Fruit fly (Drosophila melanogaster): ENCODE results near the gene RpL17.
A peak's percentile ranks its signal among the peaks of the same experiment; 100 is the strongest.

RpL17 gene

dm6 chrX:6708580-6709199 is 35.3 kb downstream of the RpL17 start (continued):
- no peak for TF ChIP-seq CG12155 (GFP tag; optimal IDR thresholded peaks at IDR 0.05)
- peak; percentile 20 for TF ChIP-seq CG12769 (tag; optimal IDR thresholded peaks at IDR 0.05)
- TF ChIP-seq CG15269 (tag; optimal IDR thresholded peaks at IDR 0.05) = no peak
- no peak for TF ChIP-seq CG13424 (tag; optimal IDR thresholded peaks at IDR 0.05)
- TF ChIP-seq sug (tag; optimal IDR thresholded peaks at IDR 0.05) = peak; percentile 13
- no peak for TF ChIP-seq vfl (GFP tag; optimal IDR thresholded peaks at IDR 0.05)
- no peak for TF ChIP-seq ci (GFP tag; IDR thresholded peaks at IDR 0.05)
- TF ChIP-seq bab2 (GFP tag; optimal IDR thresholded peaks at IDR 0.05) = no peak
- TF ChIP-seq CG13296 (GFP tag; optimal IDR thresholded peaks at IDR 0.05) = no peak
- TF ChIP-seq nerfin-2 (GFP tag; IDR thresholded peaks at IDR 0.05; ENCODE audit: partially characterized antibody) = no peak
- no peak for TF ChIP-seq CG4730 (GFP tag; IDR thresholded peaks at IDR 0.05)
- TF ChIP-seq CG10366 (GFP tag; IDR thresholded peaks at IDR 0.05) = no peak
- no peak for TF ChIP-seq CG1603 (tag; optimal IDR thresholded peaks at IDR 0.05)
- TF ChIP-seq prd (optimal IDR thresholded peaks at IDR 0.05) = no peak
- TF ChIP-seq prd (GFP tag; IDR thresholded peaks at IDR 0.05) = no peak
- no peak for TF ChIP-seq sens-2 (GFP tag; IDR thresholded peaks at IDR 0.05)
- TF ChIP-seq lola (GFP tag; optimal IDR thresholded peaks at IDR 0.05) = no peak
- TF ChIP-seq CoRest (tag; optimal IDR thresholded peaks at IDR 0.05) = no peak
- no peak for TF ChIP-seq HmgD (GFP tag; optimal IDR thresholded peaks at IDR 0.05)
- no peak for TF ChIP-seq pnt (GFP tag; optimal IDR thresholded peaks at IDR 0.05)
- no peak for TF ChIP-seq CG6175 (GFP tag; IDR thresholded peaks at IDR 0.05)
- TF ChIP-seq NC2β (GFP tag; optimal IDR thresholded peaks at IDR 0.05) = no peak
- no peak for TF ChIP-seq CG15479 (GFP tag; optimal IDR thresholded peaks at IDR 0.05)
- TF ChIP-seq Pdp1 (GFP tag; optimal IDR thresholded peaks at IDR 0.05) = peak in 1 of 2 experiments; percentile 15
- no peak for TF ChIP-seq CG15011 (GFP tag; optimal IDR thresholded peaks at IDR 0.05)
- TF ChIP-seq HLH4C (GFP tag; IDR thresholded peaks at IDR 0.05; ENCODE audit: partially characterized antibody) = peak; percentile 45; the same call in 1 of the 3 replicates
- TF ChIP-seq pzg (GFP tag; optimal IDR thresholded peaks at IDR 0.05) = no peak
- TF ChIP-seq CG1602 (GFP tag; optimal IDR thresholded peaks at IDR 0.05) = no peak
- TF ChIP-seq Aef1 (GFP tag; IDR thresholded peaks at IDR 0.05) = no peak
- peak; percentile 24 for TF ChIP-seq CG8924 (tag; optimal IDR thresholded peaks at IDR 0.05)
- no peak for TF ChIP-seq E2f1 (GFP tag; IDR thresholded peaks at IDR 0.05)
- TF ChIP-seq Sox102F (GFP tag; optimal IDR thresholded peaks at IDR 0.05) = no peak
- TF ChIP-seq chinmo (GFP tag; IDR thresholded peaks at IDR 0.05; ENCODE audit: partially characterized antibody) = no peak
- no peak for TF ChIP-seq shn (GFP tag; optimal IDR thresholded peaks at IDR 0.05)
- no peak for TF ChIP-seq lbe (GFP tag; optimal IDR thresholded peaks at IDR 0.05)
- no peak for TF ChIP-seq ATbp (GFP tag; optimal IDR thresholded peaks at IDR 0.05)
- no peak for TF ChIP-seq sna (GFP tag; IDR thresholded peaks at IDR 0.05; ENCODE audit: partially characterized antibody)
- TF ChIP-seq lab (GFP tag; optimal IDR thresholded peaks at IDR 0.05) = peak; percentile 32
- TF ChIP-seq Myb (GFP tag; optimal IDR thresholded peaks at IDR 0.05) = no peak
- no peak for TF ChIP-seq luna (GFP tag; optimal IDR thresholded peaks at IDR 0.05)
- no peak for TF ChIP-seq Nf-YA (GFP tag; IDR thresholded peaks at IDR 0.05)
- TF ChIP-seq CG30431 (GFP tag; optimal IDR thresholded peaks at IDR 0.05) = no peak
- no peak for TF ChIP-seq Abd-B (GFP tag; optimal IDR thresholded peaks at IDR 0.05)
- no peak for TF ChIP-seq emc (GFP tag; optimal IDR thresholded peaks at IDR 0.05)
- TF ChIP-seq CG4328 (GFP tag; optimal IDR thresholded peaks at IDR 0.05) = no peak
- TF ChIP-seq Med (GFP tag) = peak; percentile 66

Measured in whole organism, embryonic.